Worm (Caenorhabditis elegans) whole organism, mixed stage, embryonic: ENCODE measurements around the gene T25F10.1.

Source experiments
- blmp-1 ChIP-seq: fragments of 150-350 bp; optimal IDR thresholded peaks from 2 replicates; lab custom pipeline; 2014; ENCODE audit warnings: missing biosample characterization, missing genetic modification characterization
- mep-1 ChIP-seq: fragments of 150-350 bp; optimal IDR thresholded peaks from 2 replicates; lab custom pipeline; 2017; ENCODE audit warnings: missing biosample characterization, missing genetic modification reagents, missing genetic modification characterization, inconsistent platforms
- nhr-12 ChIP-seq: fragments of 150-350 bp; optimal IDR thresholded peaks from 2 replicates; lab custom pipeline; 2014; ENCODE audit warnings: missing biosample characterization, missing genetic modification characterization
- nhr-237 ChIP-seq: fragments of 150-350 bp; optimal IDR thresholded peaks from 2 replicates; lab custom pipeline; 2014; ENCODE audit warnings: missing biosample characterization, missing genetic modification characterization
- nhr-76 ChIP-seq: sonication (generic microtip); optimal IDR thresholded peaks from 2 replicates; lab custom pipeline; 2017; ENCODE audit warnings: missing biosample characterization, missing genetic modification characterization
- sptf-1 ChIP-seq: sonication (generic microtip); optimal IDR thresholded peaks from 2 replicates; lab custom pipeline; 2017; ENCODE audit warnings: mild to moderate bottlenecking, missing genetic modification characterization, moderate library complexity, missing compliant biosample characterization
- ztf-11 ChIP-seq: fragments of 150-350 bp; optimal IDR thresholded peaks from 2 replicates; lab custom pipeline; 2014; ENCODE audit warnings: missing biosample characterization, missing genetic modification characterization

DNA sequence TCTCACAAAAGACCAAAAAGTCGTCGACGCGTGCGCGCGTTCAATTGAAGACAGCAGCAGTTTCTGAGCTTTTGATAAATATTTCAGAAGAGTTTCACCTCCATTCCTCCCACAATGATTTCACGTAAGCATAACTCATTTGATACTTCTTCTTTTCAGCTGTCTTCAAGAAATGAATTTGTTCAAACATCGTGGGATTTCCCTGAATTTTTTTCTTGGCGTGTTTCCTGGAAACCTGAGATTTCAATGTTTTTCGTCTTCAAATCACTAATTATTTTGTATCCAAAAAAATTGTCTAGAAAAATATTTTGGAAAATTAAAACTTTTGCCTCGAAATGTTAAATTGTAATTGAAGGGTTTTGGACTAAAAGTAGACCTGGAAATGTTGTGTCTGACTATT lies 10.2 kb downstream of the T25F10.1 start:
- TF ChIP-seq nhr-237 (tag; lab: Kevin White, UChicago) (no peak), sptf-1 (tag; lab: Kevin White, UChicago) (no peak), ztf-11 (no peak), nhr-12 (tag; lab: Kevin White, UChicago) (no peak), nhr-76 (tag; lab: Kevin White, UChicago) (no peak), blmp-1 (no peak), mep-1 (tag; lab: Kevin White, UChicago) (no peak)
